Worm (Caenorhabditis elegans) whole organism, L3 larva: ENCODE measurements around the gene M106.2.

Experiments
- R02D3.7 ChIP-seq: fragments of 150-350 bp; optimal IDR thresholded peaks from 2 replicates; lab custom pipeline; 2014; ENCODE audit warnings: missing biosample characterization, missing genetic modification characterization
- ZK546.5 ChIP-seq: sonication (generic microtip); optimal IDR thresholded peaks from 2 replicates; lab custom pipeline; 2017; ENCODE audit warnings: missing biosample characterization, missing genetic modification characterization
- aly-2 ChIP-seq: fragments of 150-350 bp; optimal IDR thresholded peaks from 2 replicates; lab custom pipeline; 2014; ENCODE audit warnings: missing biosample characterization, missing genetic modification characterization
- ama-1 ChIP-seq: fragments of 150-350 bp; optimal IDR thresholded peaks from 2 replicates; lab custom pipeline; 2018
- ceh-28 ChIP-seq: fragments of 150-350 bp; optimal IDR thresholded peaks from 2 replicates; lab custom pipeline; 2014; ENCODE audit warnings: missing biosample characterization, missing genetic modification reagents, missing genetic modification characterization
- ceh-9 ChIP-seq: sonication (generic microtip); optimal IDR thresholded peaks from 2 replicates; lab custom pipeline; 2018; ENCODE audit warnings: missing biosample characterization, missing genetic modification characterization
- daf-12 ChIP-seq: fragments of 150-350 bp; optimal IDR thresholded peaks from 2 replicates; lab custom pipeline; 2014; ENCODE audit warnings: missing biosample characterization, missing genetic modification reagents, missing genetic modification characterization
- egl-27 ChIP-seq: sonication (generic microtip); optimal IDR thresholded peaks from 4 replicates; lab custom pipeline; 2017; ENCODE audit warnings: missing biosample characterization, missing genetic modification reagents, missing genetic modification characterization
- egl-5 ChIP-seq: fragments of 150-350 bp; optimal IDR thresholded peaks from 2 replicates; lab custom pipeline; 2017; ENCODE audit warnings: missing biosample characterization, missing genetic modification reagents, missing genetic modification characterization, inconsistent platforms
- elt-3 ChIP-seq, 3 experiments: fragments of 150-350 bp in 1 of 3; sonication (generic microtip) in 2 of 3; optimal IDR thresholded peaks; 2 replicates in 2 of 3; 4 replicates in 1 of 3; lab custom pipeline; 2014 to 2017; ENCODE audit warnings: missing biosample characterization in 3 of 3, missing genetic modification characterization in 3 of 3
- eor-1 ChIP-seq, 2 experiments: fragments of 150-350 bp; optimal IDR thresholded peaks; 2 replicates each; lab custom pipeline; 2014 to 2018; ENCODE audit warnings: missing biosample characterization in 2 of 2, missing genetic modification characterization in 2 of 2
- fkh-10 ChIP-seq: sonication (generic microtip); optimal IDR thresholded peaks from 2 replicates; lab custom pipeline; 2017; ENCODE audit warnings: missing biosample characterization, missing genetic modification reagents, missing genetic modification characterization
- fkh-2 ChIP-seq: fragments of 150-350 bp; optimal IDR thresholded peaks from 2 replicates; lab custom pipeline; 2014; ENCODE audit warnings: missing biosample characterization, missing genetic modification reagents, missing genetic modification characterization
- fos-1 ChIP-seq: fragments of 150-350 bp; optimal IDR thresholded peaks from 2 replicates; lab custom pipeline; 2014; ENCODE audit warnings: missing biosample characterization, missing genetic modification characterization
- hmg-11 ChIP-seq: sonication (generic microtip); optimal IDR thresholded peaks from 2 replicates; lab custom pipeline; 2016; ENCODE audit warnings: missing genetic modification characterization, missing compliant biosample characterization
- jun-1 ChIP-seq: fragments of 150-350 bp; optimal IDR thresholded peaks from 2 replicates; lab custom pipeline; 2014; ENCODE audit warnings: missing biosample characterization, missing genetic modification reagents, missing genetic modification characterization
- lin-15B ChIP-seq: fragments of 150-350 bp; optimal IDR thresholded peaks from 2 replicates; lab custom pipeline; 2014; ENCODE audit warnings: missing biosample characterization, missing genetic modification characterization
- mdl-1 ChIP-seq: fragments of 150-350 bp; optimal IDR thresholded peaks from 2 replicates; lab custom pipeline; 2014; ENCODE audit warnings: missing biosample characterization, missing genetic modification characterization
- nfya-1 ChIP-seq: sonication (generic microtip); optimal IDR thresholded peaks from 2 replicates; lab custom pipeline; 2017; ENCODE audit warnings: missing genetic modification characterization, mild to moderate bottlenecking, missing compliant biosample characterization, antibody characterized with exemption, moderate library complexity; ENCODE audit not compliant: insufficient read depth
- nhr-12 ChIP-seq: fragments of 150-350 bp; optimal IDR thresholded peaks from 2 replicates; lab custom pipeline; 2014; ENCODE audit warnings: missing biosample characterization, missing genetic modification characterization
- nhr-23 ChIP-seq: fragments of 150-350 bp; optimal IDR thresholded peaks from 2 replicates; lab custom pipeline; 2014; ENCODE audit warnings: missing biosample characterization, missing genetic modification reagents, missing genetic modification characterization
- nhr-237 ChIP-seq: fragments of 150-350 bp; optimal IDR thresholded peaks from 2 replicates; lab custom pipeline; 2014; ENCODE audit warnings: missing biosample characterization, missing genetic modification characterization
- nhr-25 ChIP-seq: sonication (generic microtip); optimal IDR thresholded peaks from 2 replicates; lab custom pipeline; 2017; ENCODE audit warnings: missing biosample characterization, missing genetic modification characterization
- nhr-28 ChIP-seq: fragments of 150-350 bp; optimal IDR thresholded peaks from 2 replicates; lab custom pipeline; 2014; ENCODE audit warnings: missing biosample characterization, missing genetic modification characterization
- nhr-43 ChIP-seq: sonication (generic microtip); optimal IDR thresholded peaks from 2 replicates; lab custom pipeline; 2016; ENCODE audit warnings: mild to moderate bottlenecking, missing genetic modification characterization, missing compliant biosample characterization; ENCODE audit not compliant: poor library complexity, severe bottlenecking
- nhr-67 ChIP-seq: fragments of 150-350 bp; optimal IDR thresholded peaks from 2 replicates; lab custom pipeline; 2014; ENCODE audit warnings: missing biosample characterization, missing genetic modification characterization
- nhr-76 ChIP-seq: fragments of 150-350 bp; sonication (generic microtip); optimal IDR thresholded peaks from 5 replicates; lab custom pipeline; 2014; ENCODE audit warnings: missing biosample characterization, missing genetic modification characterization
- nhr-77 ChIP-seq: fragments of 150-350 bp; optimal IDR thresholded peaks from 2 replicates; lab custom pipeline; 2014; ENCODE audit warnings: missing biosample characterization, missing genetic modification characterization
- pqm-1 ChIP-seq: fragments of 150-350 bp; optimal IDR thresholded peaks from 2 replicates; lab custom pipeline; 2017; ENCODE audit warnings: missing biosample characterization, missing genetic modification characterization, inconsistent platforms
- skn-1 ChIP-seq: fragments of 150-350 bp; optimal IDR thresholded peaks from 2 replicates; lab custom pipeline; 2014; ENCODE audit warnings: missing biosample characterization, missing genetic modification characterization
- tbx-2 ChIP-seq: sonication (generic microtip); optimal IDR thresholded peaks from 2 replicates; lab custom pipeline; 2016; ENCODE audit warnings: mild to moderate bottlenecking, missing genetic modification characterization, missing compliant biosample characterization
- unc-39 ChIP-seq: sonication (generic microtip); optimal IDR thresholded peaks from 4 replicates; lab custom pipeline; 2017; ENCODE audit warnings: missing biosample characterization, missing genetic modification characterization
- zag-1 ChIP-seq: fragments of 150-350 bp; optimal IDR thresholded peaks from 2 replicates; lab custom pipeline; 2014; ENCODE audit warnings: missing biosample characterization, missing genetic modification characterization
- ztf-11 ChIP-seq: fragments of 150-350 bp; optimal IDR thresholded peaks from 2 replicates; lab custom pipeline; 2014; ENCODE audit warnings: missing biosample characterization, missing genetic modification characterization
- ztf-4 ChIP-seq: fragments of 150-350 bp; optimal IDR thresholded peaks from 2 replicates; lab custom pipeline; 2014; ENCODE audit warnings: missing biosample characterization, missing genetic modification characterization

M106.2 gene

DNA sequence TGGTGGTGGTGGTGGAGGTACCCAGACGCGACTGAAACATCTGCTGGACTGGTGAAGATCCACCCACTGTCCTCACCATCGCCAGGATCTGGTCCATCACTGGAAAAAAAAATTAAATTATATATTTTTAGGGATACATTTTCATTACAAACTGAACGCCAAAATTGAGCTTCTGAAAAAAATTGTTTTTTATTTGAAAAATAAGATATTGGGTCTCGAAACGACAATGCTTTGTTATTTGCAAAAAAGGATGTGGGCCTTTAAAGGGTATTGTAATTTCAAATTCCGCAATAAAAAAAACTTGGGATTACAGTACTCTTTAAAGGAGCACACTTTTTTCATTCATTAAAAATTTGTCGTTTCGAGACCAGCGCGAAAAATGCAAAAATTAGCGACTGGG lies at the start of gene M106.2:
M106.2 (minus strand) TSS at position 101 of the 400 bp plus-strand sequence.
- TF ChIP-seq zag-1 (tag; lab: Kevin White, UChicago) (no peak), fkh-10 (GFP tag; lab: Kevin White, UChicago) (no peak), daf-12 (tag; lab: Kevin White, UChicago) (no peak), eor-1 (tag; optimal IDR thresholded peaks at IDR 0.05; lab: Kevin White, UChicago) (no peak), jun-1 (tag; lab: Kevin White, UChicago) (no peak), nhr-77 (tag; lab: Kevin White, UChicago) (no peak), ztf-11 (tag; lab: Kevin White, UChicago) (no peak)
- TF ChIP-seq, all 47 proteins: peak for 0

DNA sequence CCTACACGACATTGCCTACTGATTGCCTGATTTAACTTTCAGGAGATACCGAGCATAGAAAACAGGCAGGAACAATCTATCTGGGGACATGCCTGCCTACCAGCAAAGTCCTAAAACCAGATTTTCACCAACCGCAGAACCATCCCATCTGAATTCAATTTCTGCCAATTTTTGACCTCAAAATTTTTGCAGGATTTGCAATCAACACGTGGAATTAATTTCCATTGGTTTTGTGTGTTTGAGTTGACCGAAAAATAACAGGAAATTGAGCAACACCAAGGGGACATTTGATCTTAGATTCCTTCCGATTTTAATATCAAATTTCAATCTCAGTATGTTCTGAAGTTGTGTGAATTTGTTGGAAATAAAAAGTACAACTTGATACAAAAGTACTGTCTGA lies 49.2 kb upstream of the M106.2 start:
- TF ChIP-seq egl-27 (tag; lab: Kevin White, UChicago) (no peak), ZK546.5 (tag; lab: Kevin White, UChicago) (no peak), nhr-28 (no peak), hmg-11 (tag; lab: Kevin White, UChicago) (no peak), nhr-237 (tag; lab: Kevin White, UChicago) (no peak), fos-1 (no peak), nhr-77 (tag; lab: Kevin White, UChicago) (no peak), aly-2 (no peak), nhr-43 (tag; lab: Kevin White, UChicago) (no peak), skn-1 (no peak), fkh-10 (GFP tag; lab: Kevin White, UChicago) (no peak), jun-1 (tag; lab: Kevin White, UChicago) (no peak), elt-3 (tag; optimal IDR thresholded peaks at IDR 0.05; lab: Kevin White, UChicago) (no peak), egl-5 (tag; lab: Kevin White, UChicago) (no peak), ceh-28 (tag; lab: Kevin White, UChicago) (no peak), R02D3.7 (no peak), nhr-76 (tag; lab: Kevin White, UChicago) (no peak), nhr-12 (tag; lab: Kevin White, UChicago) (no peak), nhr-67 (no peak)

DNA sequence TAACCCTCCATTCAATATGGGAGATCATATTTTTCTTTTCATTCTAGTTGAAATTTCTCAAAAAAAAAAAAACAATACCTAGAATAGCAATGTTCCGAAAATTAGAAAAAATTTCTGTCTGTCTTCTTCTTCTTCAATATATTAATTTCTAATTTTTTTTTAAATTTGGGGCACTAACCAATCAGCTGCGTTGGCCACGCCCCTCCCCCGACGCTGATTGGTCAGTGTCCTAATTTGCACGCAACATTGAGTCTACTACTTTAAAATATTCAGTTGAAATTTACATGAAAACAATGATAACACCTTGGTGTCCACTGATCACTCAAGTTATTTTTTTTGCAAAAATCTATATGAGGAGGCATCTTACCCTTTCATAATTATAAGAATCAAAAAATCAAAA lies 46.2 kb upstream of the M106.2 start:
- no peak for TF ChIP-seq mdl-1
- peak; percentile 71 for TF ChIP-seq nfya-1 (tag; lab: Kevin White, UChicago)

DNA sequence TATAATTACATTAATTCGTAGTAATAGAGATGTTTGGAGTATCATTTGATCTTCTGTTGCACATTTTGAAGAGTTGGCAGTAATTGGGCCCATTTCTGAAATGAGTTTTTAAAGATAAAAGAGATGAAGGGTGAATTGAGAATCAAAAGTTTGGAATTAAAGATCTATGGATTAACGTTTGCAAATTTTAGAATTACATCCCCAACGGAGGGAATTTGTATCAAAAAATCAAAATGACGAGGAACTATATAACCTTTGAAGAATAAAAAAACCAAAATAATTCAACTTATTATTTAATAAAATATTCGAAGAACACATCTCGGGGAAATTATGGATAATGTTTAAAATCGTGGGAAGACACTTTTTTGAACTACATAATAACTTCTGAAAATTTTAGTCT lies 45.2 kb upstream of the M106.2 start, which contains the start of gene sra-10:
sra-10 (minus strand) TSS at position 101 of the 400 bp plus-strand sequence.
- TF ChIP-seq lin-15B (tag; lab: Kevin White, UChicago) (no peak), daf-12 (tag; lab: Kevin White, UChicago) (no peak), ama-1 (lab: Kevin White, UChicago) (no peak), jun-1 (tag; lab: Kevin White, UChicago) (no peak), ztf-4 (tag; lab: Kevin White, UChicago) (no peak), fkh-2 (tag; lab: Kevin White, UChicago) (no peak), pqm-1 (tag; lab: Kevin White, UChicago) (no peak), nhr-12 (tag; lab: Kevin White, UChicago) (no peak), zag-1 (tag; lab: Kevin White, UChicago) (no peak), skn-1 (no peak), nhr-23 (tag; lab: Kevin White, UChicago) (no peak), nhr-25 (no peak), ceh-9 (tag; lab: Kevin White, UChicago) (no peak), nhr-67 (no peak)
- TF ChIP-seq, all 47 proteins: peak for 0

DNA sequence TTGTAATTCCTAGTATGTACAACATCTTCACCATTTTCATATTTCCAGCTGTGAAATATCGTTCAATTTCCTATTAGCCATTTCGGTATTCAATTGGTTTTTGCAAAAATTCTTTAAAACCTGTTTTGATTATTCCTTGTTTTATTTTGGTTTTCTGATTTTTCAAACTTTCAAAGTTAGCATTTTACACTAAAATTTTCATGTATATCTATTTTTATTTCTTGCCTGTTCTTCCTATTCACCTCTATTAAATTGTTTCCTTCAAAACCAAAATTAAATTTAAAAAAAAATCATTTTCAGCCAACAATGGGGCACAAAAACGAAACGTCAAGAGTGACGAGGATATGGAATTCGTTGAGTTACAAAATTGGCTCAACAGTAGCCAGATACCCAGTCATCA lies 39.2 kb upstream of the M106.2 start, which contains the start of gene ptr-8:
ptr-8 (plus strand) TSS at position 301 of the 400 bp plus-strand sequence.
- TF ChIP-seq fkh-2 (tag; lab: Kevin White, UChicago) (no peak), fkh-10 (GFP tag; lab: Kevin White, UChicago) (no peak), unc-39 (no peak), egl-27 (tag; lab: Kevin White, UChicago) (no peak), nhr-67 (no peak), tbx-2 (no peak)
